Worm (Caenorhabditis elegans): ENCODE measurements around the gene C13C4.6.
A peak's percentile ranks its signal among the peaks of the same experiment; 100 is the strongest.

Gene C13C4.6

DNA sequence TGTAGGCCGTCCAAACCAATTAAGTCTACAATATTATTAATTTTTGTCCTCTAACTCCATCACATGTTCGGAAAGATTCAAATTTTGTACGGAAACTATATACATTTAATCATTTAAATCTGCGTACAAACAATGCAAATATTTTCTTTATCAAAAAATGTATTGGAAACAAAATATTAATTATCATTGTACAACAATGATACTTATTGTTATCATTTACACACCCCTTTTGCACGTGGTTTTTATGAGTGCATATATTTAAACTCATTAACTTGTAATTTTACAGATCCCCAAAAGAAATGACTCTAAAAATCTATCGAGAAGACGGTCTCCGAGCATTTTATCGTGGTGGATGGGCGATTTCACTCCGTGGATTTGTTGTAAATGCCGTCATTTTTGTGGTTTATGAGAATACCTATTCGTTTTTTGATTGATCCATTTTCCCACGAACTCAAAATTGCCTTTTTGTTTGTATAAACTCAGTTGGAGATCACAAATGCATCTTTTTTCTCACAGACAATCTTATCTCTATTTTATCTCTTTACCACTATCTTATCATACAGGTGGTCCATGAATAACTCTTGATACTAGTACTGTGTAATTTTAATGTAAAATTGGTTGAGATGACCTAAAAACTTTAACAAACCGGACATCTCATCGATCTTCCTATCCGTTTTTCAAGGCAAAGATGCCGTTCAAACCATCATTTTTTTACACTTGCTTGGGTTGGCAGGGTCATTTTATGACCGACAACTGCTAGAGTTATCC lies 35.3 kb upstream of the C13C4.6 start:
- TF ChIP-seq sma-3 (GFP tag; optimal IDR thresholded peaks at IDR 0.05), result no peak
- peak; percentile 16 for TF ChIP-seq fos-1 (tag; optimal IDR thresholded peaks at IDR 0.05)

DNA sequence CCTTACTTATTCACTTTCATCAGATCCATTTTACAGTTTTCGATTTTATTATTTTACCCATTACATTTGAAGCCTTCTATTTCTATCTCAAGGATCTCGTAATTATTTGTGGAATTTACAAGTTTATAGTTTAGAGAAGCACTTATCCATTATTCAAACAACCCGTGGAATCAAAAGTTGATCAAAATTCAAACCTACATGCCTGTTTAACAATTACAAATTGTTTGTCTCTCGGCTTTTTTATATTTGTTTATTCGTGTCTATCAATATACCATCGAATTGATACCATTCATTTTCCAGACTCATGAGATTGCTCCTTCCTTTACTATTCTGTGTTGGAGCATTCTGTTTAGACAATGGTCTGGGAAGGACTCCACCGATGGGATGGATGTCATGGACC lies 34.4 kb upstream of the C13C4.6 start, which contains the start of gene gana-1:
Gene gana-1, plus strand, starts transcription at position 301 of the 400 bp plus-strand sequence.
- no peak for TF ChIP-seq sem-4 (tag; optimal IDR thresholded peaks at IDR 0.05)
- no peak for TF ChIP-seq dmd-4 (tag; optimal IDR thresholded peaks at IDR 0.05)

DNA sequence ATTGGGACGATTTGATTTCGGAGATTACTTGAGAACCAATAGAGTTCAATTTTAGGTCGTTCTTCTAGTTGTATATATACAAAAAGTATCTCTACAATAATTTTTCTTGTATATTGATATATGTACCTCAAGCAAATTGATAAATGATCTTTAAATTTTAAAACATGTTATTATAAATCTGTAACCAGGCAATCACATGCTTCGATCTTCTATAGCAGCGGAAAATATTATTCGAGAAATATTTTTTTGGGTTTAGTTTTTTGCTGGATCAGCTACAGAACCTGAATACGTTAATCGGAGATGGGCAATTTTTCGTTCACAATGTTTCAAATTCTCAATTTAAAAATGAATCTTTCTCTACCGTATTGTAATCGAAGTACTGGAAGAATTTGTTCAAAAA lies 32.6 kb upstream of the C13C4.6 start, which contains the start of gene R07B7.12:
Gene R07B7.12, plus strand, starts transcription at position 301 of the 400 bp plus-strand sequence.
- TF ChIP-seq ceh-16 (tag; optimal IDR thresholded peaks at IDR 0.05) (no peak), crh-2 (tag; optimal IDR thresholded peaks at IDR 0.05) (no peak), nhr-12 (tag; optimal IDR thresholded peaks at IDR 0.05) (no peak), ceh-82 (tag; optimal IDR thresholded peaks at IDR 0.05) (no peak), elt-1 (tag; optimal IDR thresholded peaks at IDR 0.05) (no peak), lsy-2 (tag; optimal IDR thresholded peaks at IDR 0.05) (no peak), ZK546.5 (tag; optimal IDR thresholded peaks at IDR 0.05) (no peak), nhr-21 (tag; optimal IDR thresholded peaks at IDR 0.05) (no peak), mbf-1 (tag; optimal IDR thresholded peaks at IDR 0.05) (no peak), lin-13 (GFP tag; optimal IDR thresholded peaks at IDR 0.05) (no peak), nhr-237 (tag; optimal IDR thresholded peaks at IDR 0.05) (no peak)

DNA sequence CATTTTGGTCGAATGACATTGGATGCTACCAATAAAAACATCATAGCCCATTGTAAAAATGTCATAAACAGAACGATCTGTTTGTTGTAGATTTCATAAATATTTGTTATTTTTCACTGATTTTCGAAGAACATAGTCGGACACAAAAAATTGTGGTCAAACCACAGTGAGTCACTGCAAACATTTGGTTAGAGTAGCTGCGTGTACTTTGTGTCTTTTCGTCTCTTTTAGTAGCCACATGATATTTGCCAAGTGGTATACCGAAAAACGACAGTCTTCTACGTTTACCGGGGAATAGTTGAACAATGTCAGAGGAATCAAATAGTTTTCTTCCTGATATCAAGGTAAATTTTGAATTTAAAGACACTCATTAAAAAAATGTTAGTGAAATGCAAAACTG lies 29.6 kb upstream of the C13C4.6 start, which contains the start of gene nhr-206:
Gene nhr-206, plus strand, starts transcription at position 248 of the 400 bp plus-strand sequence.
- TF ChIP-seq egl-27 (tag; optimal IDR thresholded peaks at IDR 0.05) (no peak), ztf-4 (tag; optimal IDR thresholded peaks at IDR 0.05) (no peak), unc-55 (GFP tag; optimal IDR thresholded peaks at IDR 0.05) (no peak), ztf-11 (tag; optimal IDR thresholded peaks at IDR 0.05) (no peak), nhr-129 (tag; optimal IDR thresholded peaks at IDR 0.05) (peak; percentile 71), nhr-21 (tag; optimal IDR thresholded peaks at IDR 0.05) (no peak), nhr-10 (tag; optimal IDR thresholded peaks at IDR 0.05) (no peak), unc-62 (GFP tag; optimal IDR thresholded peaks at IDR 0.05) (no peak), ceh-82 (tag; optimal IDR thresholded peaks at IDR 0.05) (no peak), aly-2 (tag; optimal IDR thresholded peaks at IDR 0.05) (no peak), mbf-1 (tag; optimal IDR thresholded peaks at IDR 0.05) (no peak), zag-1 (tag; optimal IDR thresholded peaks at IDR 0.05) (no peak), lin-39 (tag; optimal IDR thresholded peaks at IDR 0.05) (no peak), elt-1 (tag; optimal IDR thresholded peaks at IDR 0.05) (no peak), snpc-4 (tag; optimal IDR thresholded peaks at IDR 0.05) (no peak), F13H6.1 (tag; optimal IDR thresholded peaks at IDR 0.05) (peak; percentile 7), sma-9 (GFP tag; optimal IDR thresholded peaks at IDR 0.05) (peak; percentile 56), sma-9 (tag; optimal IDR thresholded peaks at IDR 0.05) (no peak), crh-2 (tag; optimal IDR thresholded peaks at IDR 0.05) (peak; percentile 67), nhr-23 (tag; optimal IDR thresholded peaks at IDR 0.05) (no peak), unc-39 (tag; optimal IDR thresholded peaks at IDR 0.05) (no peak), gmeb-1 (tag; optimal IDR thresholded peaks at IDR 0.05) (no peak), elt-3 (tag; optimal IDR thresholded peaks at IDR 0.05) (no peak), alr-1 (tag; optimal IDR thresholded peaks at IDR 0.05) (no peak), ZK546.5 (tag; optimal IDR thresholded peaks at IDR 0.05) (no peak), lin-11 (tag; optimal IDR thresholded peaks at IDR 0.05) (no peak), ztf-1 (GFP tag; conservative IDR thresholded peaks at IDR 0.05) (no peak), C34F6.9 (tag; optimal IDR thresholded peaks at IDR 0.05) (no peak), nhr-6 (tag; optimal IDR thresholded peaks at IDR 0.05) (no peak), nhr-25 (tag; optimal IDR thresholded peaks at IDR 0.05) (peak; percentile 12), skn-1 (tag; optimal IDR thresholded peaks at IDR 0.05) (no peak), nhr-77 (tag; optimal IDR thresholded peaks at IDR 0.05) (no peak), lsy-2 (tag; optimal IDR thresholded peaks at IDR 0.05) (no peak), Y55F3AM.14 (GFP tag; optimal IDR thresholded peaks at IDR 0.05) (no peak), fos-1 (tag; optimal IDR thresholded peaks at IDR 0.05) (peak; percentile 85), lin-13 (GFP tag; optimal IDR thresholded peaks at IDR 0.05) (no peak), blmp-1 (tag; optimal IDR thresholded peaks at IDR 0.05; ENCODE audit: insufficient read depth) (no peak), peb-1 (tag; optimal IDR thresholded peaks at IDR 0.05) (no peak), nhr-237 (tag; optimal IDR thresholded peaks at IDR 0.05) (no peak), nhr-12 (tag; optimal IDR thresholded peaks at IDR 0.05) (no peak), mab-5 (tag; optimal IDR thresholded peaks at IDR 0.05) (no peak), ceh-16 (tag; optimal IDR thresholded peaks at IDR 0.05) (no peak), R02D3.7 (tag; optimal IDR thresholded peaks at IDR 0.05) (no peak), sem-4 (tag; optimal IDR thresholded peaks at IDR 0.05) (no peak), ama-1 (optimal IDR thresholded peaks at IDR 0.05) (no peak)

All from whole organism, L2 larva.